5 worm cellular contexts compared by ENCODE assay signal in the genomic region with DNA sequence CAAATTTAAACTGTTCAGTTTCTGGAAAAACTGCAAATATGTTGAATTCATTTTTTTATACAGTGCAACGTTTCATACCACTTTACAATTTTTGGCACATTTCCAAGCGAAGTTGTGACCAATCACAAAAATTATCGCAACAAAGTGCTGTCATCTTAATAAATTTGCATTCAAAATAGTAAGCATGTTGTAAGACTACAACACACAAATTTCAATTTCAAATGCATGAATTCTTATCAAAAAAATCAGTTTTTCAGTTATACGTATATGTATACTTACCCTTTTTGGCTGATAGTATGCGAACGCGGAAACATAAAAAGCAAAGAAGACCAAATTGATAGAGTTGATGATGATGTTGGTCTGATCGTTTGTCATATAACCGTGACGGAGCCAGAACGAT.
TF ChIP-seq lines count a peak whose summit lies in the region.

No protein-coding gene starts in this region.

TF ChIP-seq in whole organism, L1 larva, 84 proteins besides CTCF, POLR2A, EP300 and RAD21:
- TF ChIP-seq elt-2 (tag; optimal IDR thresholded peaks at IDR 0.05; lab: Kevin White, UChicago) (peak; percentile 66), lin-14 (GFP tag; optimal IDR thresholded peaks at IDR 0.05; lab: Kevin White, UChicago) (peak; percentile 18), ama-1 (optimal IDR thresholded peaks at IDR 0.05; lab: Kevin White, UChicago) (no peak), efl-1 (optimal IDR thresholded peaks at IDR 0.05; lab: Kevin White, UChicago) (no peak), efl-1 (GFP tag; optimal IDR thresholded peaks at IDR 0.05 in 1 of 2; lab: Kevin White, UChicago) (peak in 1 of 2 experiments; percentile 83)

TF ChIP-seq in whole organism, L2 larva, 48 proteins besides CTCF, POLR2A, EP300 and RAD21:
- TF ChIP-seq sem-4 (tag; optimal IDR thresholded peaks at IDR 0.05; lab: Kevin White, UChicago) (no peak), unc-55 (GFP tag; optimal IDR thresholded peaks at IDR 0.05; lab: Kevin White, UChicago) (no peak), R02D3.7 (tag; optimal IDR thresholded peaks at IDR 0.05; lab: Kevin White, UChicago) (no peak), mdl-1 (tag; optimal IDR thresholded peaks at IDR 0.05; lab: Kevin White, UChicago) (no peak), peb-1 (tag; optimal IDR thresholded peaks at IDR 0.05; lab: Kevin White, UChicago) (no peak), F13H6.1 (tag; optimal IDR thresholded peaks at IDR 0.05; lab: Kevin White, UChicago) (peak; percentile 13), ceh-16 (tag; optimal IDR thresholded peaks at IDR 0.05; lab: Kevin White, UChicago) (no peak), nhr-77 (tag; optimal IDR thresholded peaks at IDR 0.05; lab: Kevin White, UChicago) (no peak), ama-1 (optimal IDR thresholded peaks at IDR 0.05; lab: Kevin White, UChicago) (no peak), nhr-6 (tag; optimal IDR thresholded peaks at IDR 0.05; lab: Kevin White, UChicago) (no peak), fos-1 (tag; optimal IDR thresholded peaks at IDR 0.05; lab: Kevin White, UChicago) (peak; percentile 97), crh-2 (tag; optimal IDR thresholded peaks at IDR 0.05; lab: Kevin White, UChicago) (peak; percentile 44), sma-9 (GFP tag; optimal IDR thresholded peaks at IDR 0.05; lab: Kevin White, UChicago) (peak; percentile 29), sma-9 (tag; optimal IDR thresholded peaks at IDR 0.05; lab: Kevin White, UChicago) (no peak)

TF ChIP-seq in whole organism, L3 larva, 47 proteins besides CTCF, POLR2A, EP300 and RAD21:
- TF ChIP-seq skn-1 (tag; optimal IDR thresholded peaks at IDR 0.05; lab: Kevin White, UChicago) (peak; percentile 38), pqm-1 (tag; optimal IDR thresholded peaks at IDR 0.05; lab: Kevin White, UChicago) (peak; percentile 86), elt-2 (tag; optimal IDR thresholded peaks at IDR 0.05; lab: Kevin White, UChicago) (peak; percentile 88), nhr-43 (tag; optimal IDR thresholded peaks at IDR 0.05; lab: Kevin White, UChicago; ENCODE audit: poor library complexity, severe bottlenecking) (no peak), pha-4 (tag; optimal IDR thresholded peaks at IDR 0.05; lab: Kevin White, UChicago) (peak; percentile 28), jun-1 (tag; optimal IDR thresholded peaks at IDR 0.05; lab: Kevin White, UChicago) (peak; percentile 3)

TF ChIP-seq in whole organism, L4 larva, 104 proteins besides CTCF, POLR2A, EP300 and RAD21:
- TF ChIP-seq lin-1 (GFP tag; IDR thresholded peaks at IDR 0.05; lab: Robert Waterston, UW): peak; percentile 39; the same call in 1 of the 2 replicates
- TF ChIP-seq dve-1 (tag; optimal IDR thresholded peaks at IDR 0.05; lab: Kevin White, UChicago; ENCODE audit: insufficient read depth): peak; percentile 68
- TF ChIP-seq madf-9 (GFP tag; conservative IDR thresholded peaks at IDR 0.05; lab: Robert Waterston, UW): no peak
- TF ChIP-seq mxl-3 (GFP tag; optimal IDR thresholded peaks at IDR 0.05; lab: Kevin White, UChicago): peak; percentile 23
- no peak for TF ChIP-seq ceh-28 (tag; optimal IDR thresholded peaks at IDR 0.05; lab: Kevin White, UChicago)
- no peak for TF ChIP-seq daf-16 (GFP tag; optimal IDR thresholded peaks at IDR 0.05; lab: Kevin White, UChicago)
- TF ChIP-seq daf-16 (tag; optimal IDR thresholded peaks at IDR 0.05; lab: Kevin White, UChicago): peak; percentile 81
- no peak for TF ChIP-seq T20F7.1 (GFP tag; optimal IDR thresholded peaks at IDR 0.05; lab: Kevin White, UChicago)
- TF ChIP-seq nhr-77 (tag; optimal IDR thresholded peaks at IDR 0.05; lab: Kevin White, UChicago): peak; percentile 76
- no peak for TF ChIP-seq Y48G9A.11 (GFP tag; IDR thresholded peaks at IDR 0.05; lab: Robert Waterston, UW)
- peak; percentile 78 for TF ChIP-seq nhr-102 (tag; optimal IDR thresholded peaks at IDR 0.05; lab: Kevin White, UChicago)
- 0 out of 2 replicates have a peak, but pooled peaks have one; percentile 23 for TF ChIP-seq tra-1 (GFP tag; IDR thresholded peaks at IDR 0.05; lab: Robert Waterston, UW)
- TF ChIP-seq nhr-28 (tag; optimal IDR thresholded peaks at IDR 0.05; lab: Kevin White, UChicago): peak; percentile 99
- TF ChIP-seq mdl-1 (tag; optimal IDR thresholded peaks at IDR 0.05; lab: Kevin White, UChicago): peak in 1 of 2 experiments; percentile 46
- peak; percentile 89 for TF ChIP-seq pqm-1 (tag; optimal IDR thresholded peaks at IDR 0.05; lab: Kevin White, UChicago)
- no peak for TF ChIP-seq gei-8 (GFP tag; optimal IDR thresholded peaks at IDR 0.05; lab: Kevin White, UChicago)
- peak; percentile 66 for TF ChIP-seq php-3 (GFP tag; IDR thresholded peaks at IDR 0.05; lab: Robert Waterston, UW)
- TF ChIP-seq dmd-6 (GFP tag; IDR thresholded peaks at IDR 0.05; lab: Robert Waterston, UW): peak; percentile 85
- TF ChIP-seq lsy-2 (tag; optimal IDR thresholded peaks at IDR 0.05; lab: Kevin White, UChicago): no peak
- peak; percentile 82 for TF ChIP-seq hlh-11 (tag; optimal IDR thresholded peaks at IDR 0.05; lab: Kevin White, UChicago)
- no peak for TF ChIP-seq F49E8.2 (tag; optimal IDR thresholded peaks at IDR 0.05; lab: Kevin White, UChicago; ENCODE audit: borderline replicate concordance)
- TF ChIP-seq nhr-48 (tag; optimal IDR thresholded peaks at IDR 0.05; lab: Kevin White, UChicago): peak; percentile 14
- no peak for TF ChIP-seq mdt-29 (GFP tag; IDR thresholded peaks at IDR 0.05; lab: Robert Waterston, UW)

TF ChIP-seq in whole organism, young adult, 124 proteins besides CTCF, POLR2A, EP300 and RAD21:
- TF ChIP-seq B0261.1 (tag; optimal IDR thresholded peaks at IDR 0.05; lab: Kevin White, UChicago): no peak
- TF ChIP-seq B0019.2 (GFP tag; conservative IDR thresholded peaks at IDR 0.05; lab: Robert Waterston, UW): no peak
- no peak for TF ChIP-seq lsl-1 (GFP tag; optimal IDR thresholded peaks at IDR 0.05; lab: Kevin White, UChicago)
- peak; percentile 86 for TF ChIP-seq nhr-80 (tag; optimal IDR thresholded peaks at IDR 0.05; lab: Kevin White, UChicago)
- TF ChIP-seq akir-1 (GFP tag; optimal IDR thresholded peaks at IDR 0.05; lab: Kevin White, UChicago): no peak
TF ChIP-seq in whole organism, young adult: peak in this region for 1.
